Worm (Caenorhabditis elegans): ENCODE data around the gene npp-1.
A peak's percentile ranks its signal among the peaks of the same experiment; 100 is the strongest.

Gene npp-1

ce11 chrIV:9824480-9824879 lies 33.8 kb upstream of the npp-1 start, which contains the start of gene catp-6:
Gene catp-6 (minus strand): TSS chrIV:9824580.
- TF ChIP-seq aptf-2 (GFP tag; conservative IDR thresholded peaks at IDR 0.05) (no peak), chd-7 (tag; optimal IDR thresholded peaks at IDR 0.05) (no peak), ceh-100 (GFP tag; IDR thresholded peaks at IDR 0.05) (no peak), B0336.3 (GFP tag; IDR thresholded peaks at IDR 0.05) (no peak), Y53G8AR.9 (GFP tag; conservative IDR thresholded peaks at IDR 0.05) (no peak), hmg-1.2 (GFP tag; IDR thresholded peaks at IDR 0.05) (no peak), Y79H2A.3 (GFP tag; conservative IDR thresholded peaks at IDR 0.05) (no peak), lsl-1 (GFP tag; optimal IDR thresholded peaks at IDR 0.05) (no peak), F10E7.11 (tag; optimal IDR thresholded peaks at IDR 0.05) (no peak), cebp-1 (GFP tag; IDR thresholded peaks at IDR 0.05) (no peak), cebp-1 (tag; optimal IDR thresholded peaks at IDR 0.05) (no peak), hsf-1 (GFP tag; IDR thresholded peaks at IDR 0.05) (no peak), sptf-2 (GFP tag; optimal IDR thresholded peaks at IDR 0.05) (no peak), nfyb-1 (GFP tag; IDR thresholded peaks at IDR 0.05) (no peak), T26A5.8 (tag; optimal IDR thresholded peaks at IDR 0.05) (no peak), somi-1 (GFP tag; optimal IDR thresholded peaks at IDR 0.05) (no peak), efl-1 (GFP tag; optimal IDR thresholded peaks at IDR 0.05) (no peak)

- TF ChIP-seq ceh-100 (GFP tag; IDR thresholded peaks at IDR 0.05): peak; percentile 43
- peak; percentile 51 for TF ChIP-seq hmg-1.2 (GFP tag; IDR thresholded peaks at IDR 0.05)
- TF ChIP-seq attf-6 (GFP tag; IDR thresholded peaks at IDR 0.05): 0 out of 2 replicates have a peak, but pooled peaks have one; percentile 17
- TF ChIP-seq lin-54 (GFP tag; optimal IDR thresholded peaks at IDR 0.05): peak; percentile 62
- peak; percentile 40 for TF ChIP-seq attf-3 (GFP tag; conservative IDR thresholded peaks at IDR 0.05)
- no peak for TF ChIP-seq let-607 (tag; optimal IDR thresholded peaks at IDR 0.05)
- no peak for TF ChIP-seq K12H6.12 (tag; optimal IDR thresholded peaks at IDR 0.05)
- no peak for TF ChIP-seq lin-35 (GFP tag; optimal IDR thresholded peaks at IDR 0.05)
- TF ChIP-seq Y95B8A.8 (GFP tag; IDR thresholded peaks at IDR 0.05): 0 out of 2 replicates have a peak, but pooled peaks have one; percentile 74
- TF ChIP-seq C17E4.6 (GFP tag; IDR thresholded peaks at IDR 0.05): peak; percentile 23; the same call in 1 of the 2 replicates
- TF ChIP-seq mel-28 (tag; optimal IDR thresholded peaks at IDR 0.05; ENCODE audit: borderline replicate concordance): no peak
- peak; percentile 45 for TF ChIP-seq dpl-1 (GFP tag; optimal IDR thresholded peaks at IDR 0.05)
- TF ChIP-seq ekl-4 (GFP tag; IDR thresholded peaks at IDR 0.05): peak; percentile 43; the same call in 1 of the 2 replicates
- TF ChIP-seq bed-1 (GFP tag; IDR thresholded peaks at IDR 0.05): no peak
- TF ChIP-seq pbrm-1 (GFP tag; IDR thresholded peaks at IDR 0.05): peak; percentile 53; the same call in 1 of the 2 replicates
- no peak for TF ChIP-seq die-1 (tag; optimal IDR thresholded peaks at IDR 0.05)
- no peak for TF ChIP-seq F37B4.10 (GFP tag; IDR thresholded peaks at IDR 0.05)
- TF ChIP-seq aptf-2 (GFP tag; conservative IDR thresholded peaks at IDR 0.05): no peak
- no peak for TF ChIP-seq B0019.2 (GFP tag; conservative IDR thresholded peaks at IDR 0.05)
- TF ChIP-seq gei-17 (GFP tag; optimal IDR thresholded peaks at IDR 0.05): no peak
- TF ChIP-seq sptf-2 (GFP tag; optimal IDR thresholded peaks at IDR 0.05): no peak
- TF ChIP-seq Y53F4B.3 (GFP tag; IDR thresholded peaks at IDR 0.05): no peak
- TF ChIP-seq ztf-22 (GFP tag; optimal IDR thresholded peaks at IDR 0.05): no peak
- TF ChIP-seq egrh-3 (GFP tag; IDR thresholded peaks at IDR 0.05): no peak
- no peak for TF ChIP-seq repo-1 (tag; optimal IDR thresholded peaks at IDR 0.05)
- no peak for TF ChIP-seq madf-10 (tag; optimal IDR thresholded peaks at IDR 0.05)
- TF ChIP-seq egl-18 (GFP tag; IDR thresholded peaks at IDR 0.05): no peak
- no peak for TF ChIP-seq F57C9.4 (tag; optimal IDR thresholded peaks at IDR 0.05)
- no peak for TF ChIP-seq mes-4 (tag; optimal IDR thresholded peaks at IDR 0.05)
- peak; percentile 74 for TF ChIP-seq efl-1 (GFP tag; optimal IDR thresholded peaks at IDR 0.05)
- peak; percentile 96 for TF ChIP-seq F33H1.4 (GFP tag; IDR thresholded peaks at IDR 0.05)
- no peak for TF ChIP-seq Y56A3A.18 (GFP tag; IDR thresholded peaks at IDR 0.05)
- TF ChIP-seq nhr-27 (tag; optimal IDR thresholded peaks at IDR 0.05): no peak
- TF ChIP-seq hsf-1 (GFP tag; IDR thresholded peaks at IDR 0.05): peak; percentile 72
- TF ChIP-seq ztf-3 (GFP tag; optimal IDR thresholded peaks at IDR 0.05): no peak
- TF ChIP-seq B0261.1 (tag; optimal IDR thresholded peaks at IDR 0.05): no peak
Measured at ce11 chrIV:9825196-9825744, 33.0 kb upstream of the npp-1 start, which contains the start of gene mtr-4. Gene mtr-4 (plus strand): TSS chrIV:9825694.

Data from whole organism, young adult.